Fruit fly (Drosophila melanogaster): ENCODE data around the gene Pig1.
A peak's percentile ranks its signal among the peaks of the same experiment; 100 is the strongest.

Pig1 gene

DNA sequence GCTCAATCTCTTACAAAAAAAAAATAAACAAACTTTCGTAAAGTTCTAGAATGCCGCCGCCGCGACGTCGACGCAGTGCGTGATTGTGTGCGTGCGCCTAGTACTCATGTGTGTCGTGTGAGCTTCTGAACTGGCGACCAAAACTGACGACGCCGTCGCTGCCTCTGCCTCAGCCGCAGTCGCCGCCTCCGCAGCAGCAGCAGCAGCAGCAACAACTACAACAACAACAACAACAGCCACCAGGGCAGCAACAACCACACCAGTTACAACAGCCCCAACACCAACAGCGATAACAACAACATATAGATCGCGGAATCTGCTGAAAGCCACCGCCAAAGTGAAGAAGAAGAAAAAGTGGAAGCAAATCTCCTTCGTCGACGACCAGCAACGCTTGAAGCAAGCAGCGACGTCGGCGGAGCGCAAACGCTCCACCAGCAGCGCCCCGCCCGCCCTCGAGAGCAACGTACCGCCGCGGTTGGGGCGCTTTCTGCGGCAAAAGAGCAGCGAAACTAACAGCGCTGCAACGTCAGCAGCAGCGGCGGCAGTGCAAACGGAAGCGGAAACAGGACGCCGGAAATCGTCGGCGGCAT, 42.1 kb upstream of the Pig1 start:
- TF ChIP-seq CG32121 (GFP tag; IDR thresholded peaks at IDR 0.05): no peak
- TF ChIP-seq CG13204 (GFP tag; optimal IDR thresholded peaks at IDR 0.05): peak; percentile 56
- no peak for TF ChIP-seq CG34367 (tag; optimal IDR thresholded peaks at IDR 0.05)

DNA sequence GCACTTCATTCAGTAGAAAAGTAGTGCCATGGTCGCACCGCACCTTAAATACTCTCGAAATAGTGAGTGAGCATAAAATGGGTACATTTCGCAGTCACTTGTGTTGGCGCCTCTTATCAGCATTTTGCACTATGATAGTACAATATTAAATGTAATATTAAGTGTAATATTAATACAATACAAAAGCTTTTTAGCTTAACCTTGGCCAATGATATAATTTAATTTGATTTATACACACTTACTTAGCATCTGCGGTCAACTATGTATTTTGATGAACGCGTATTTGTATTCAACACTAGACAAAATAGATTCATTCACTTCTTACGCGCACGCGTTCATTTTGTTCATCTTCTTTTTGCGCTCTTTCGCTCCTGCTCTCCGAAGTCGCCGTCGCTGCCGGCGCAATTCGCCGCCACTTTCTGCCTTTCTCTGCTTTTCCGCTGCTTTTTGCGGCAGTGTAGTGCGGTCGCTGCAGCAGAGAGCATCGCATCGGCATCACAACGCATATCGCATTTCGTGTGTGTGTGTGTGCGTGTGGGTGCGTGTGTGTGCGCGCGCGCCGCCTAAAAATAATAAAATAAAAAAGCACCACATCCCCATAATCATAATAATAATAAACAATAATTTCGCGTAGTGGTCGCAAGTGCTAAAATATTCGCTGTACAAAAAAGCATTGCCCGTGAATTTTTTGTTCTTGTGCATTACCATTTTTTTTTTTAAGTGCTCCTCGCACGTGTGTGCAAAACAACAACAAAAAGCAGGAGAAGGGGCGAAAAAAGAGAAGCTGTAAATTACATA, 40.0 kb upstream of the Pig1 start:
- peak; percentile 71 for TF ChIP-seq CG14655 (GFP tag; optimal IDR thresholded peaks at IDR 0.05)
- TF ChIP-seq Pif1A (GFP tag; optimal IDR thresholded peaks at IDR 0.05): peak; percentile 45
- peak; percentile 26 for TF ChIP-seq Snoo (tag; optimal IDR thresholded peaks at IDR 0.05)
- peak; percentile 80 for TF ChIP-seq fd96Ca (GFP tag; IDR thresholded peaks at IDR 0.05)
- TF ChIP-seq CG34367 (tag; optimal IDR thresholded peaks at IDR 0.05): peak; percentile 27
- TF ChIP-seq CG8301 (tag; optimal IDR thresholded peaks at IDR 0.05): peak; percentile 50
- peak; percentile 75 for TF ChIP-seq Pif1B (GFP tag; optimal IDR thresholded peaks at IDR 0.05)
- peak; percentile 33 for TF ChIP-seq CG12605 (GFP tag; IDR thresholded peaks at IDR 0.05)
- no peak for TF ChIP-seq EcR (GFP tag; optimal IDR thresholded peaks at IDR 0.05)
- peak; percentile 50 for TF ChIP-seq CG8159 (tag; optimal IDR thresholded peaks at IDR 0.05)
- TF ChIP-seq CG15710 (tag; optimal IDR thresholded peaks at IDR 0.05): peak; percentile 31
- TF ChIP-seq CG9948 (tag; optimal IDR thresholded peaks at IDR 0.05): peak; percentile 45
- TF ChIP-seq CG4496 (GFP tag; IDR thresholded peaks at IDR 0.05): peak; percentile 80
- no peak for TF ChIP-seq CG13204 (GFP tag; optimal IDR thresholded peaks at IDR 0.05)
- TF ChIP-seq rn (GFP tag; IDR thresholded peaks at IDR 0.05): no peak
- TF ChIP-seq Ets98B (GFP tag; IDR thresholded peaks at IDR 0.05): peak; percentile 66; the same call in 1 of the 2 replicates
- TF ChIP-seq D1 (tag; optimal IDR thresholded peaks at IDR 0.05): peak; percentile 67
- TF ChIP-seq gl (tag; optimal IDR thresholded peaks at IDR 0.05): no peak
- TF ChIP-seq CG32121 (GFP tag; IDR thresholded peaks at IDR 0.05): peak; percentile 75
- TF ChIP-seq CG10348 (GFP tag; IDR thresholded peaks at IDR 0.05): no peak
- peak; percentile 60 for TF ChIP-seq CG17806 (tag; optimal IDR thresholded peaks at IDR 0.05)

DNA sequence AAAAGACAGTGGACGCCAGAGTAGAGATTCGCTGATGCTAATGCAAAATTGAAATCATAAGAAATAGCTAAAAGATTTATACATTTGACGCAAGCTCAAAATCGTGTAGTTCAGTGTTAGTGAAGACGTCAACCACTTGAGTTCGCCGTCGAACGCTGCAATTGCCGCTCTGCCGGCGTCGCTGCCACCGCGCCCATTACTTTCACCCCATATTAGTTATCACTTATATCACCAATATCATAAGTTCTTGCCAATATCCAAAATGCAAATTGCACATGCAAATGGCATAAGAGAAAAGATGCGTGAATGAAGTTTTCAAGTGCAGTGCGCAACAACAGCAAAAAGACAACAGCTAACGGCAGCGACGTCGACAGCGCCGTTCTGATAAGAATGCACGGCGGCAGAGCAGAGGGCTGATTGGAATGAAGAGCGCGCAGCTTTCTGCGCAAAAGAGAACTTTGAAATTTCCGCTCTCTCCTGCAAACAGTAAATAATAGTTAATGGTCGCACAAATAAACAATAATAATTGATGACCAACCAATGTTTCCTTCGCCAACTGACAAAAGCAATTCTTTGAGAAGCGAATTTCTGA, 39.3 kb upstream of the Pig1 start:
- TF ChIP-seq CG9948 (tag; optimal IDR thresholded peaks at IDR 0.05): no peak
- TF ChIP-seq CG8159 (tag; optimal IDR thresholded peaks at IDR 0.05): no peak
- no peak for TF ChIP-seq fd96Ca (GFP tag; IDR thresholded peaks at IDR 0.05)
- no peak for TF ChIP-seq CG14655 (GFP tag; optimal IDR thresholded peaks at IDR 0.05)

DNA sequence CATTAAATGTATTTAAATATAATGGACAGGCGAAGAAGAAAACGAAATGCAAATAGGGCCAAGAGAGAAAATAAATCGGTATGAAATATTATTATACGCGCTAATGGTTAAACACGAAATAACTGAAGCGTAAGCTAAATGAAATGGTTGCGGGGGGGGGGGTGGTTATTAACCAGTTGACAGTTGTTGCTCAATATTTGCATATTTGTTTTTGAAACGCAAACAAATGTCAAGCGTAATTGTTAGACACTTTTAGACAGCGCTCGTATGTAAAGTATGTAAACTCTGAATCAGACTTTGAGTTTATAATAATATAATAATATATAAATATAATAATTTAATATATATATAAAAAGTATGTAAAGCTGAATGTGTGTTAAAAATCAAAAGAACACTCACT, 32.9 kb upstream of the Pig1 start:
- TF ChIP-seq CG4496 (GFP tag; IDR thresholded peaks at IDR 0.05) (no peak), fd96Ca (GFP tag; IDR thresholded peaks at IDR 0.05) (no peak), Pif1A (GFP tag; optimal IDR thresholded peaks at IDR 0.05) (no peak), CG12605 (GFP tag; IDR thresholded peaks at IDR 0.05) (no peak), CG15710 (tag; optimal IDR thresholded peaks at IDR 0.05) (no peak), Ets98B (GFP tag; IDR thresholded peaks at IDR 0.05) (no peak), rn (GFP tag; IDR thresholded peaks at IDR 0.05) (no peak), Pif1B (GFP tag; optimal IDR thresholded peaks at IDR 0.05) (no peak), CG8159 (tag; optimal IDR thresholded peaks at IDR 0.05) (no peak), Snoo (tag; optimal IDR thresholded peaks at IDR 0.05) (no peak), CG32121 (GFP tag; IDR thresholded peaks at IDR 0.05) (no peak), CG13204 (GFP tag; optimal IDR thresholded peaks at IDR 0.05) (no peak)

DNA sequence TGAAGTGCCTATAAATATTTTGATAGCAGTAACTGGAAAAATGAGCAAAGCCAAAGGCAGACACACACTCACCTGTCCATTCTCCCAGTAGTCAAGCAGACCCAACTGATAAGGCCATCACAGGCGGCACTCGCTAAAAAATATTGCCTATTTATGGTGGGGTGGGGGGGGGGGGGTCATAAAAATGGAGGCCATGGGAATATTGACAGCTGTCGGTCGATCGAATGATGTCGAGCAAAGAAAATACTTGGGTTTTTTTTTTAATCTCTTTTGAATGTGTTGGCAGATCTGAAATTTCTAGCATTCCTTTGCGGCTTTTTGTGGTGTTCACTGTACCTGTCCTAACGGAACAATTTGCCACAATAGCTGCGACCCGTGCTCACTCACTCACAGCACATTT, 24.5 kb upstream of the Pig1 start:
- TF ChIP-seq CG9948 (tag; optimal IDR thresholded peaks at IDR 0.05) (no peak), gl (tag; optimal IDR thresholded peaks at IDR 0.05) (no peak), EcR (GFP tag; optimal IDR thresholded peaks at IDR 0.05) (no peak), CG17806 (tag; optimal IDR thresholded peaks at IDR 0.05) (no peak), Ets98B (GFP tag; IDR thresholded peaks at IDR 0.05) (no peak), Pif1A (GFP tag; optimal IDR thresholded peaks at IDR 0.05) (no peak), CG34367 (tag; optimal IDR thresholded peaks at IDR 0.05) (no peak), CG8159 (tag; optimal IDR thresholded peaks at IDR 0.05) (no peak), CG15710 (tag; optimal IDR thresholded peaks at IDR 0.05) (no peak), CG8301 (tag; optimal IDR thresholded peaks at IDR 0.05) (no peak), CG14655 (GFP tag; optimal IDR thresholded peaks at IDR 0.05) (no peak), D1 (tag; optimal IDR thresholded peaks at IDR 0.05) (no peak), Snoo (tag; optimal IDR thresholded peaks at IDR 0.05) (no peak), CG10348 (GFP tag; IDR thresholded peaks at IDR 0.05) (no peak)

DNA sequence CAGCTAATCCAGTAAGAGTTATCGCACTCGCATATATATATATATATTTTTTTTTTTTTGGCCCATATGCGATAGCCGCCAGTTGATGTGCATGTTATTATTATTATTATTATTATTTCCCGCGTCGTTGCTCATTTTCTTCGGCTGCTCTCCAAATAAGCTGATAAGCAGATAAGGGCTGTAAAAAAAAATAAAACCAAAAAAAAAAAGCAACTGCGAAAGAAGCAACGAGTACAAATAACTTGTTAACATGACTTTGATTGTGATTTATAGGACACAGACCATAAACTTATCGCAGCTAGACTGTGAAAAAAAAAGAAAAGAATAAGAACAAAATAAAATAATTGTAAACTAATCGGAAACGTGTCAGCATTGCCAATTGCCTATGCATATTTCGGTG, 16.7 kb upstream of the Pig1 start:
- TF ChIP-seq D1 (tag; optimal IDR thresholded peaks at IDR 0.05) (no peak), gl (tag; optimal IDR thresholded peaks at IDR 0.05) (no peak), CG12605 (GFP tag; IDR thresholded peaks at IDR 0.05) (0 out of 2 replicates have a peak, but pooled peaks have one; percentile 27)

Measured in whole organism, pupa.